Worm (Caenorhabditis elegans): ENCODE measurements around the gene nkat-1.

nkat-1 gene

DNA sequence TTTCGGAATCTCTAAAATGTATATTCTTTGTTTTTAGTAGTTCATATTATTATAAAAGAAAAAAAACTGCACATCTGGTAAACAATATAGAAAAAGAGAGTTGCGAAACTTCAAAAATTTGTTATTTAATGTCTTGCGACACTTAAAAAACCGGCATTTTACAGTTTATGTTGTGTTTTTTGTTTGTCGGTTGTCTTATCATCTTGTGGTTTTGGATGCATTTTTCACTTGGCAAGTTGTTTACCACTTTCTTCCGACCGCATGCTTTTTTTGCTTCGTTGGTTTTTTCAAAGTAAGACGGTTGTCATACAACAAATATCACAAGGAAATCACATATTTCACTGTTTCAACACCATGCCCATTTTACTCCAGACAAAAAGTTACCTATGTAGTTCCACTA, 5.7 kb upstream of the nkat-1 start:
- TF ChIP-seq unc-62 (GFP tag; optimal IDR thresholded peaks at IDR 0.05): no peak

- TF ChIP-seq unc-62 (GFP tag; optimal IDR thresholded peaks at IDR 0.05): no peak
Observed at ce11 chrX:14141896-14142392, 2.0 kb upstream of the nkat-1 start, which contains the start of gene ceh-89. Gene ceh-89 (plus strand): TSS chrX:14141946.

DNA sequence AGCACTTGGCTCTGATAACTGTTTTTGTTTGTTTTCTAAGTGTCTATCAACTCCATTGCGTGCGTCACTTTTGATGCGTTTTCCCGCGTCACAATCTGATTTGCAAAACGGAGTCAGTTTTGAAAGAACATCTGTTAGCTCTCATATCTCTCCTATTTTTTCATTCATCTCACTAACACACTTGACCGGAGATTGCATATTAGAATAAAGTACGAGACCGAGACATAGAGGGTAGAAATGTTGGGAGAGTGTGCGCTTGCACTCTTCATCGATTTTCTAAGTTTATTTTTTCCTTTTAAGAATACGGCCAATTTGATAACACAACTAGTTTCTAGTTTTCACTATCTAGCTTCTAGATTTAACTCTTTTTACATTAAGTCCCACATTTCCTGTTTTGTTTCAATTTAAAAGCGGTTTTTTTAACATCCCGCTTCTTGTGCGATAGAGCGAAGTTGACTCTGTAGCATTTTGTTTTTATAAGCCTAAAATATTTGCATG, 1.5 kb upstream of the nkat-1 start:
- TF ChIP-seq unc-62 (GFP tag; optimal IDR thresholded peaks at IDR 0.05): no peak

DNA sequence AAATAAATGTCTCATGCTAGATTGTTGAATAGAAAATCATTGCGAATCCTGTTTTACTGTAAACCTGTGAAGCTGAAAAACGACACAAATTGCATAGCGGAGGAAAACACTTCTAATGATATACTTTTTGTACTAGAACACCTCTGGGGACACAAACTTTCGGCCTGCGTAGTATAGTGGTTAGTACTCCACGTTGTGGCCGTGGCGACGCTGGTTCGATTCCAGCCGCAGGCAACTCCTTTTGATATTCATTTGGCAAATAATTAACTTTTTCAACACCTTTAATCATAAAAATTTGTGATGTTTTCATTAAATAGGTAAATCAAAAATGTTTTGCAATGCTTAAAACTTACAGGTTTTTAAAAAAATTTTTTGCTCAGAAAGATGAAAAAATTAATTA, 5.1 kb downstream of the nkat-1 start:
- TF ChIP-seq unc-62 (GFP tag; optimal IDR thresholded peaks at IDR 0.05): no peak

- no peak for TF ChIP-seq unc-62 (GFP tag; optimal IDR thresholded peaks at IDR 0.05)
Observed at ce11 chrX:14134244-14134643, 5.7 kb downstream of the nkat-1 start, which contains the start of gene F28H6.8. Gene F28H6.8 (minus strand): TSS chrX:14134344.

ce11 chrX:14132677-14133076, 7.3 kb downstream of the nkat-1 start:
- TF ChIP-seq unc-62 (GFP tag; optimal IDR thresholded peaks at IDR 0.05): no peak

DNA sequence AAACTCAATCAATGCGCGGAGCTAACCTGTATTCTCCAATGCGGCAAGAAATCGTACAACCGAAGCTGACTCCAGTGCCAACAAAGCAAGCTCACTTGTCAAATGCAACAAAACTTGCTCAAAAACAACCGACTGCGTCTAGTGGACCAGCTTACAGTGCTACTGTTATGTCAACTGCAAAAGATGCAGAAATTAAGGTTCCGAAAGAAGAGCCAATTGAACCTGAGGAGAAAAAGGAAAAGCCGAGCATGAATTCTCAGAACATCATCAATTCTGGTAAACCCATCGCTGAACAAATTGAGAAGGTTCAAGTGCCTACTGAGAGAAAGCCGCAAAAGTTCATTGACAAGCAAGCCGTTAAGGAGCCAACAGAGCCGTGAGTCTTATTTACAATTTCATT, 8.5 kb downstream of the nkat-1 start:
- TF ChIP-seq unc-62 (GFP tag; optimal IDR thresholded peaks at IDR 0.05): no peak

ce11 chrX:14127291-14127922, 12.5 kb downstream of the nkat-1 start, which contains the start of gene F28H6.4:
Gene F28H6.4 (plus strand): TSS chrX:14127872.
- TF ChIP-seq unc-62 (GFP tag; optimal IDR thresholded peaks at IDR 0.05): no peak

ce11 chrX:14125870-14126269, 14.1 kb downstream of the nkat-1 start, which contains the start of gene F28H6.6:
Gene F28H6.6 (minus strand): TSS chrX:14125879.
- TF ChIP-seq unc-62 (GFP tag; optimal IDR thresholded peaks at IDR 0.05): no peak

- no peak for TF ChIP-seq unc-62 (GFP tag; optimal IDR thresholded peaks at IDR 0.05)
Observed at ce11 chrX:14118762-14119161, 21.2 kb downstream of the nkat-1 start.

ce11 chrX:14115480-14116161, 24.3 kb downstream of the nkat-1 start, which contains the start of gene F28H6.7:
Gene F28H6.7 (plus strand): TSS chrX:14116111.
- TF ChIP-seq unc-62 (GFP tag; optimal IDR thresholded peaks at IDR 0.05): no peak

DNA sequence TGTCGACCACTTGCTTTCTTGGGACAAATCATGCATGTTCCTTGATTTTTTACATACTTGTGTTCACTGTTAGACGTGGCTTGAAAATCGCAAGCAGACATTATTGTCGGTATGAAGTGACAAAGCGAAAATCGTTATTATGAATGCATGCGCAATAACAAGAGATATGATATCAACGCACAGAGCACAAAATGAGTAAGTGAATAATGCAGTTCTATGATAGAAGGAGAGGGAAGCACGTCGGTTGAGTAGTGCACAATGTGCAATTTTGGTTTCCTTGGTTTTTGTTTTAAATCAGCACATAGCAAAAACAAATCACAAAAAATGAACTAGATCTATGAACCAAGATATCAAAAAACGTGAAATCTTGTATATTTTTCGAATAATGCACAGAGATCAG, 26.6 kb downstream of the nkat-1 start, which contains the start of gene nhr-281:
Gene nhr-281 (minus strand): TSS at position 101 of the 400 bp plus-strand sequence.
- no peak for TF ChIP-seq unc-62 (GFP tag; optimal IDR thresholded peaks at IDR 0.05)

- no peak for TF ChIP-seq unc-62 (GFP tag; optimal IDR thresholded peaks at IDR 0.05)
Observed at ce11 chrX:14108245-14108644, 31.7 kb downstream of the nkat-1 start, which contains the start of gene F16B12.7. Gene F16B12.7 (plus strand): TSS chrX:14108545.

- TF ChIP-seq unc-62 (GFP tag; optimal IDR thresholded peaks at IDR 0.05): no peak
Observed at ce11 chrX:14102474-14102873, 37.5 kb downstream of the nkat-1 start.

- no peak for TF ChIP-seq unc-62 (GFP tag; optimal IDR thresholded peaks at IDR 0.05)
Observed at ce11 chrX:14101986-14102385, 38.0 kb downstream of the nkat-1 start, which contains the start of gene F16B12.6. Gene F16B12.6 (plus strand): TSS chrX:14102316.

DNA sequence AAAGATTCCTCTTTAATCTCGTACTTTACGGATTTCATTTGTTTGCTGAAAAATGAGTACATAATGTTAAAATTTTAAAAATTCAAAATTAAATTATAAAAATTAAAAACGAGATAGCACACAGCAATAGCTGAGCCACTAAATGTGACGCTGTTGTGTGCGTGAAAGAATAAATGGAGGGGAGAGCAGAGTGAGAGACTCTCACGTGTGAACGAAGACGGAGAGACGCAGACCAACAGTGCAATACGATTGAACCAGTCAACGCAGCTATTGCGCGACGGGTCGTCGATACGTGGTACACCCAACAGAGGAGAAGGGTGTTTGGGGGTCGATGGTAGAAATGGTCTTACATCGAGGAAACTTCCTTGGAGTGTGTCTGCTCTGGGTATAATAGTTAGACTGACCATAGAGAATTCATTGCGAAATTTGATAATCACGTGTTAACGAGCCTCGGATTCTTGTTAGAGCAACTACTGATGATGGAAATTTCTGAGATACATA, 41.3 kb downstream of the nkat-1 start, which contains the start of gene F16B12.4:
Gene F16B12.4 (minus strand): TSS at position 51 of the 501 bp plus-strand sequence.
- TF ChIP-seq unc-62 (GFP tag; optimal IDR thresholded peaks at IDR 0.05): no peak

Measured in whole organism, dauer.